Fruit fly (Drosophila melanogaster): ENCODE results near the gene 5PtaseI.

DNA sequence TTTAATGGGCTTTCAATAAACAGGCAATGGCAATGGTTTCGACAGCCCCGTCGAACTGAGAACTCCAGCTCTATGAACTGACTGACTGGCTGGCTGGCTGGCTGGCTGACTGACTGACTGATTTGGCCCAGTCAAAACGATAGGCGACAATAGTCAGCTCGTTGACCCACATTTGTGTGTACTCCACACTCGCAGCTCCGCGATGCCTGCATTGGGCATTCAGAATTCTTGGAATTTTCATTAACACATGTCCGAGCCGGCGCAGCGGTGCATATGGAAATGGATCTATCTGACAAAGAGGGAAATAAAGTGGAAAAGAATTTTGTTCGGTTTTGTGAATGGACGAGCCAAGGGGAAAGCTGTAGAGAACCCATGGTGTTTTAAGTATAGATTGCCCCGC lies 42.7 kb downstream of the 5PtaseI start:
- no peak for TF ChIP-seq usp (GFP tag; optimal IDR thresholded peaks at IDR 0.05)
- TF ChIP-seq Dll (GFP tag; IDR thresholded peaks at IDR 0.05; ENCODE audit: partially characterized antibody): no peak
- no peak for TF ChIP-seq pan (optimal IDR thresholded peaks at IDR 0.05)
- no peak for TF ChIP-seq pan (GFP tag; optimal IDR thresholded peaks at IDR 0.05 in 1 of 2, IDR thresholded peaks at IDR 0.05 in 1 of 2)
- no peak for TF ChIP-seq Lpt (GFP tag; optimal IDR thresholded peaks at IDR 0.05)
- no peak for TF ChIP-seq pzg (GFP tag; optimal IDR thresholded peaks at IDR 0.05)
- TF ChIP-seq H2.0 (GFP tag; IDR thresholded peaks at IDR 0.05): no peak
- TF ChIP-seq fd3F (GFP tag; optimal IDR thresholded peaks at IDR 0.05): no peak
- no peak for TF ChIP-seq NfI (GFP tag; optimal IDR thresholded peaks at IDR 0.05)
- TF ChIP-seq zfh1 (GFP tag; IDR thresholded peaks at IDR 0.05): no peak
- TF ChIP-seq zen (tag; optimal IDR thresholded peaks at IDR 0.05): no peak
- no peak for TF ChIP-seq ac (GFP tag; optimal IDR thresholded peaks at IDR 0.05)
- TF ChIP-seq disco-r (GFP tag; optimal IDR thresholded peaks at IDR 0.05): no peak
- TF ChIP-seq CG14667 (GFP tag; IDR thresholded peaks at IDR 0.05): no peak
- TF ChIP-seq ham (GFP tag; IDR thresholded peaks at IDR 0.05): no peak
